Worm (Caenorhabditis elegans) whole organism, L1 larva: ENCODE results near the gene T03F6.4.

ENCODE experiments used
- C04F5.9 ChIP-seq: sonication (generic microtip); optimal IDR thresholded peaks from 2 replicates; lab custom pipeline; 2016; ENCODE audit warnings: missing genetic modification characterization, missing compliant biosample characterization
- C16A3.4 ChIP-seq: fragments of 150-350 bp; optimal IDR thresholded peaks from 2 replicates; lab custom pipeline; 2014; ENCODE audit warnings: missing biosample characterization, missing genetic modification characterization
- F16B12.6 ChIP-seq: fragments of 150-350 bp; optimal IDR thresholded peaks from 2 replicates; lab custom pipeline; 2014; ENCODE audit warnings: missing biosample characterization, missing genetic modification characterization
- aly-2 ChIP-seq: fragments of 150-350 bp; optimal IDR thresholded peaks from 2 replicates; lab custom pipeline; 2014; ENCODE audit warnings: missing biosample characterization, missing genetic modification characterization
- ama-1 ChIP-seq: fragments of 150-350 bp; optimal IDR thresholded peaks from 2 replicates; lab custom pipeline; 2014
- ceh-63 ChIP-seq: fragments of 200-800 bp; sonication (Bioruptor generic); optimal IDR thresholded peaks from 2 replicates; lab custom pipeline; 2018; ENCODE audit warnings: mild to moderate bottlenecking, missing genetic modification characterization, missing compliant biosample characterization
- ceh-8 ChIP-seq: fragments of 200-800 bp; sonication (Bioruptor generic); optimal IDR thresholded peaks from 2 replicates; lab custom pipeline; 2018; ENCODE audit warnings: mild to moderate bottlenecking, missing genetic modification characterization, moderate library complexity, missing compliant biosample characterization
- ceh-88 ChIP-seq: fragments of 200-800 bp; sonication (Bioruptor generic); IDR thresholded peaks from 2 replicates; pipeline ENCODE4 v1.3.6; 2022; ENCODE audit warnings: missing genetic modification characterization, missing compliant biosample characterization
- ces-1 ChIP-seq: fragments of 150-350 bp; optimal IDR thresholded peaks from 2 replicates; lab custom pipeline; 2014; ENCODE audit warnings: missing biosample characterization, missing genetic modification reagents, missing genetic modification characterization
- dsc-1 ChIP-seq: sonication (generic microtip); optimal IDR thresholded peaks from 2 replicates; lab custom pipeline; 2016; ENCODE audit warnings: mild to moderate bottlenecking, missing genetic modification characterization, missing compliant biosample characterization
- efl-1 ChIP-seq, 4 experiments: fragments of 150-350 bp; optimal IDR thresholded peaks in 3 of 4; peaks in 1 of 4; 1 replicate in 1 of 4; 2 replicates in 3 of 4; lab custom pipeline; 2014; ENCODE audit warnings: missing biosample characterization in 2 of 4, missing genetic modification characterization in 2 of 4, missing genetic modification reagents in 2 of 4
- efl-3 ChIP-seq: fragments of 200-800 bp; sonication (Bioruptor generic); optimal IDR thresholded peaks from 2 replicates; lab custom pipeline; 2018; ENCODE audit warnings: mild to moderate bottlenecking, missing genetic modification characterization, missing compliant biosample characterization
- egl-13 ChIP-seq: sonication (generic microtip); optimal IDR thresholded peaks from 2 replicates; lab custom pipeline; 2016; ENCODE audit warnings: missing genotype, missing genetic modification reagents, missing genetic modification characterization, missing compliant biosample characterization
- egl-27 ChIP-seq, 2 experiments: fragments of 150-350 bp in 1 of 2; sonication (generic microtip); optimal IDR thresholded peaks; 3 replicates each; lab custom pipeline; 2017 to 2018; ENCODE audit warnings: missing biosample characterization in 2 of 2, missing genetic modification characterization in 2 of 2, missing genetic modification reagents in 2 of 2
- elt-2 ChIP-seq: sonication (generic microtip); optimal IDR thresholded peaks from 2 replicates; lab custom pipeline; 2016; ENCODE audit warnings: missing genetic modification characterization, mild to moderate bottlenecking, inconsistent platforms, missing compliant biosample characterization, missing genetic modification reagents
- ets-5 ChIP-seq: fragments of 200-800 bp; sonication (Bioruptor generic); IDR thresholded peaks from 2 replicates; pipeline ENCODE4 v1.3.6; 2022; ENCODE audit warnings: missing genetic modification characterization, missing compliant biosample characterization
- fkh-10 ChIP-seq: sonication (generic microtip); optimal IDR thresholded peaks from 2 replicates; lab custom pipeline; 2017; ENCODE audit warnings: missing biosample characterization, missing genetic modification reagents, missing genetic modification characterization
- fkh-8 ChIP-seq: sonication (generic microtip); optimal IDR thresholded peaks from 2 replicates; lab custom pipeline; 2016; ENCODE audit warnings: mild to moderate bottlenecking, missing genetic modification characterization, missing compliant biosample characterization
- hlh-17 ChIP-seq: fragments of 200-800 bp; sonication (Bioruptor generic); optimal IDR thresholded peaks from 2 replicates; lab custom pipeline; 2018; ENCODE audit warnings: missing genetic modification characterization, mild to moderate bottlenecking, missing compliant biosample characterization, moderate library complexity, borderline replicate concordance
- hlh-4 ChIP-seq: sonication (generic microtip); optimal IDR thresholded peaks from 2 replicates; lab custom pipeline; 2016; ENCODE audit warnings: mild to moderate bottlenecking, missing genetic modification characterization, missing compliant biosample characterization
- hpl-2 ChIP-seq: fragments of 150-350 bp; optimal IDR thresholded peaks from 2 replicates; lab custom pipeline; 2014; ENCODE audit warnings: missing biosample characterization, missing genetic modification reagents, missing genetic modification characterization
- irx-1 ChIP-seq: sonication (generic microtip); optimal IDR thresholded peaks from 2 replicates; lab custom pipeline; 2016; ENCODE audit warnings: missing genetic modification characterization, missing compliant biosample characterization
- lin-13 ChIP-seq: fragments of 150-350 bp; optimal IDR thresholded peaks from 2 replicates; lab custom pipeline; 2014; ENCODE audit warnings: missing biosample characterization, missing genetic modification reagents, missing genetic modification characterization
- lin-35 ChIP-seq, 2 experiments: fragments of 150-350 bp; optimal IDR thresholded peaks; 2 replicates each; lab custom pipeline; 2014; ENCODE audit warnings: missing biosample characterization in 2 of 2, missing genetic modification characterization in 2 of 2, missing genetic modification reagents in 2 of 2
- lir-3 ChIP-seq: sonication (generic microtip); optimal IDR thresholded peaks from 2 replicates; lab custom pipeline; 2016; ENCODE audit warnings: mild to moderate bottlenecking, missing genetic modification characterization, moderate library complexity, missing compliant biosample characterization; ENCODE audit not compliant: poor library complexity
- lsy-2 ChIP-seq, 2 experiments: fragments of 150-350 bp; optimal IDR thresholded peaks; 2 replicates each; lab custom pipeline; 2014; ENCODE audit warnings: missing biosample characterization in 2 of 2, missing genetic modification characterization in 2 of 2
- mab-9 ChIP-seq: fragments of 200-800 bp; sonication (Bioruptor generic); IDR thresholded peaks from 2 replicates; pipeline ENCODE4 v1.3.6; 2022; ENCODE audit warnings: missing genetic modification reagents, missing genetic modification characterization, missing compliant biosample characterization
- mdl-1 ChIP-seq, 2 experiments: fragments of 150-350 bp; optimal IDR thresholded peaks; 2 replicates each; lab custom pipeline; 2014 to 2017; ENCODE audit warnings: missing biosample characterization in 2 of 2, missing genetic modification characterization in 2 of 2, inconsistent platforms in 1 of 2
- mep-1 ChIP-seq: fragments of 150-350 bp; optimal IDR thresholded peaks from 2 replicates; lab custom pipeline; 2014; ENCODE audit warnings: missing biosample characterization, missing genetic modification characterization
- nhr-12 ChIP-seq: sonication (generic microtip); optimal IDR thresholded peaks from 2 replicates; lab custom pipeline; 2017; ENCODE audit warnings: missing biosample characterization, missing genetic modification characterization
- nhr-19 ChIP-seq: fragments of 200-800 bp; sonication (Bioruptor generic); conservative IDR thresholded peaks from 2 replicates; pipeline ENCODE4 v1.3.6; 2022; ENCODE audit warnings: missing genetic modification characterization, missing compliant biosample characterization
- nhr-20 ChIP-seq: sonication (generic microtip); optimal IDR thresholded peaks from 2 replicates; lab custom pipeline; 2016; ENCODE audit warnings: mild to moderate bottlenecking, missing genetic modification characterization, missing compliant biosample characterization
- nhr-28 ChIP-seq: fragments of 150-350 bp; optimal IDR thresholded peaks from 2 replicates; lab custom pipeline; 2014; ENCODE audit warnings: missing biosample characterization, missing genetic modification characterization
- nhr-71 ChIP-seq: sonication (generic microtip); optimal IDR thresholded peaks from 2 replicates; lab custom pipeline; 2016; ENCODE audit warnings: mild to moderate bottlenecking, missing genetic modification characterization, moderate library complexity, missing compliant biosample characterization
- nhr-76 ChIP-seq: sonication (generic microtip); optimal IDR thresholded peaks from 2 replicates; lab custom pipeline; 2017; ENCODE audit warnings: missing biosample characterization, missing genetic modification characterization
- nhr-77 ChIP-seq: fragments of 150-350 bp; optimal IDR thresholded peaks from 2 replicates; lab custom pipeline; 2014; ENCODE audit warnings: missing biosample characterization, missing genetic modification characterization
- nhr-85 ChIP-seq: sonication (generic microtip); peaks from one replicate; lab custom pipeline; 2016; ENCODE audit warnings: missing genetic modification characterization, inconsistent platforms, missing compliant biosample characterization
- pag-3 ChIP-seq: sonication (generic microtip); optimal IDR thresholded peaks from 2 replicates; lab custom pipeline; 2017; ENCODE audit warnings: missing genetic modification characterization, mild to moderate bottlenecking, missing compliant biosample characterization, antibody characterized with exemption, borderline replicate concordance; ENCODE audit not compliant: insufficient read depth
- pax-3 ChIP-seq: fragments of 200-800 bp; sonication (Bioruptor generic); optimal IDR thresholded peaks from 2 replicates; lab custom pipeline; 2018; ENCODE audit warnings: mild to moderate bottlenecking, missing genetic modification characterization, moderate library complexity, missing compliant biosample characterization
- rnt-1 ChIP-seq: sonication (generic microtip); optimal IDR thresholded peaks from 2 replicates; lab custom pipeline; 2016; ENCODE audit warnings: mild to moderate bottlenecking, missing genetic modification characterization, moderate library complexity, missing compliant biosample characterization
- skn-1 ChIP-seq: fragments of 150-350 bp; optimal IDR thresholded peaks from 2 replicates; lab custom pipeline; 2014; ENCODE audit warnings: missing biosample characterization, missing genetic modification characterization
- snpc-4 ChIP-seq: fragments of 150-350 bp; optimal IDR thresholded peaks from 2 replicates; lab custom pipeline; 2014; ENCODE audit warnings: missing biosample characterization, missing genetic modification characterization
- sptf-1 ChIP-seq: fragments of 150-350 bp; optimal IDR thresholded peaks from 2 replicates; lab custom pipeline; 2014; ENCODE audit warnings: missing biosample characterization, missing genetic modification characterization
- sup-37 ChIP-seq: fragments of 200-800 bp; sonication (Bioruptor generic); optimal IDR thresholded peaks from 2 replicates; lab custom pipeline; 2018; ENCODE audit warnings: mild to moderate bottlenecking, missing genetic modification characterization, missing compliant biosample characterization
- swsn-7 ChIP-seq: sonication (generic microtip); optimal IDR thresholded peaks from 2 replicates; lab custom pipeline; 2016; ENCODE audit warnings: missing genetic modification characterization, missing compliant biosample characterization
- tbx-2 ChIP-seq: sonication (generic microtip); optimal IDR thresholded peaks from 2 replicates; lab custom pipeline; 2016; ENCODE audit warnings: missing genetic modification characterization, missing compliant biosample characterization
- tlp-1 ChIP-seq: fragments of 150-350 bp; optimal IDR thresholded peaks from 2 replicates; lab custom pipeline; 2014; ENCODE audit warnings: missing biosample characterization, missing genetic modification characterization
- unc-62 ChIP-seq: fragments of 150-350 bp; optimal IDR thresholded peaks from 2 replicates; lab custom pipeline; 2014; ENCODE audit warnings: missing biosample characterization, missing genetic modification reagents, missing genetic modification characterization
- vab-15 ChIP-seq: sonication (generic microtip); optimal IDR thresholded peaks from 2 replicates; lab custom pipeline; 2017; ENCODE audit warnings: missing genotype, mild to moderate bottlenecking, missing genetic modification characterization, missing compliant biosample characterization
- xbp-1 ChIP-seq: sonication (generic microtip); optimal IDR thresholded peaks from 2 replicates; lab custom pipeline; 2016; ENCODE audit warnings: missing genetic modification characterization, missing compliant biosample characterization

T03F6.4 gene

ce11 chrIII:13376304-13376760 lies 9.6 kb upstream of the T03F6.4 start, which contains the start of gene lis-1:
Gene lis-1 (minus strand): TSS chrIII:13376710.
- TF ChIP-seq nhr-71 (tag; lab: Kevin White, UChicago): peak; percentile 11
- no peak for TF ChIP-seq unc-62 (GFP tag; lab: Kevin White, UChicago)
- TF ChIP-seq ces-1 (GFP tag; lab: Kevin White, UChicago): peak; percentile 68
- TF ChIP-seq efl-3 (GFP tag; lab: Kevin White, UChicago): no peak

- TF ChIP-seq xbp-1 (tag; lab: Kevin White, UChicago): peak; percentile 52
- TF ChIP-seq ceh-88 (GFP tag; lab: Robert Waterston, UW): no peak
- TF ChIP-seq ces-1 (GFP tag; lab: Kevin White, UChicago): no peak
- TF ChIP-seq egl-27 (tag; optimal IDR thresholded peaks at IDR 0.05; lab: Kevin White, UChicago): no peak
- TF ChIP-seq sptf-1 (tag; lab: Kevin White, UChicago): no peak
- no peak for TF ChIP-seq nhr-19 (GFP tag; lab: Robert Waterston, UW)
- no peak for TF ChIP-seq mab-9 (GFP tag; lab: Robert Waterston, UW)
- peak; percentile 70 for TF ChIP-seq elt-2 (tag; lab: Kevin White, UChicago)
- TF ChIP-seq ceh-63: no peak
- TF ChIP-seq nhr-28 (tag; lab: Kevin White, UChicago): no peak
- TF ChIP-seq unc-62 (GFP tag; lab: Kevin White, UChicago): no peak
- no peak for TF ChIP-seq hlh-17
- no peak for TF ChIP-seq pax-3 (tag; lab: Kevin White, UChicago)
- peak; percentile 45 to 50 for TF ChIP-seq lin-35 (GFP tag; optimal IDR thresholded peaks at IDR 0.05; lab: Kevin White, UChicago)
- peak; percentile 55 for TF ChIP-seq swsn-7 (tag; lab: Kevin White, UChicago)
- TF ChIP-seq nhr-77 (tag; lab: Kevin White, UChicago): peak; percentile 8
- TF ChIP-seq hpl-2 (GFP tag; lab: Kevin White, UChicago): no peak
- no peak for TF ChIP-seq rnt-1 (tag; lab: Kevin White, UChicago)
- peak; percentile 20 to 47 for TF ChIP-seq efl-1 (optimal IDR thresholded peaks at IDR 0.05; lab: Kevin White, UChicago)
- peak; percentile 21 to 93 for TF ChIP-seq efl-1 (GFP tag; optimal IDR thresholded peaks at IDR 0.05 in 1 of 2; lab: Kevin White, UChicago)
- TF ChIP-seq efl-3 (GFP tag; lab: Kevin White, UChicago): no peak
- no peak for TF ChIP-seq snpc-4 (tag; lab: Kevin White, UChicago)
- TF ChIP-seq nhr-85 (tag; lab: Kevin White, UChicago): peak; percentile 64
- peak; percentile 39 for TF ChIP-seq nhr-20
- TF ChIP-seq lir-3: no peak
- no peak for TF ChIP-seq C16A3.4 (tag; lab: Kevin White, UChicago)
- no peak for TF ChIP-seq ets-5 (GFP tag; lab: Robert Waterston, UW)
- TF ChIP-seq skn-1 (tag; lab: Kevin White, UChicago): peak; percentile 66
- peak in 1 of 2 experiments; percentile 44 for TF ChIP-seq mdl-1 (tag; optimal IDR thresholded peaks at IDR 0.05; lab: Kevin White, UChicago)
- no peak for TF ChIP-seq tlp-1
- TF ChIP-seq irx-1: peak; percentile 13
- TF ChIP-seq egl-13 (tag; lab: Kevin White, UChicago): no peak
- no peak for TF ChIP-seq ceh-8 (GFP tag; lab: Kevin White, UChicago)
- peak; percentile 32 for TF ChIP-seq dsc-1 (tag; lab: Kevin White, UChicago)
- TF ChIP-seq F16B12.6 (tag; lab: Kevin White, UChicago): peak; percentile 4
- TF ChIP-seq hlh-4 (tag; lab: Kevin White, UChicago): no peak
- no peak for TF ChIP-seq pag-3
- TF ChIP-seq aly-2 (tag; lab: Kevin White, UChicago): no peak
- peak; percentile 27 for TF ChIP-seq mep-1
- TF ChIP-seq lsy-2 (tag; optimal IDR thresholded peaks at IDR 0.05; lab: Kevin White, UChicago): peak; percentile 38 to 63
- TF ChIP-seq fkh-10: no peak
- no peak for TF ChIP-seq sup-37 (GFP tag; lab: Kevin White, UChicago)
- peak; percentile 4 for TF ChIP-seq fkh-8 (tag; lab: Kevin White, UChicago)
- TF ChIP-seq lin-13: no peak
- no peak for TF ChIP-seq C04F5.9 (tag; lab: Kevin White, UChicago)
- TF ChIP-seq tbx-2 (tag; lab: Kevin White, UChicago): peak; percentile 33
- no peak for TF ChIP-seq vab-15 (tag; lab: Kevin White, UChicago)
- TF ChIP-seq ama-1 (lab: Kevin White, UChicago): no peak
- no peak for TF ChIP-seq nhr-12 (tag; lab: Kevin White, UChicago)
- TF ChIP-seq nhr-76 (tag; lab: Kevin White, UChicago): no peak
Measured at ce11 chrIII:13377249-13377648, 8.7 kb upstream of the T03F6.4 start.
